Worm (Caenorhabditis elegans): ENCODE results near the gene adh-1.

- no peak for TF ChIP-seq unc-39 (tag; optimal IDR thresholded peaks at IDR 0.05)
- no peak for TF ChIP-seq nhr-237 (tag; optimal IDR thresholded peaks at IDR 0.05)
Observed at ce11 chrV:11858299-11858698, 29.7 kb upstream of the adh-1 start.

Data from whole organism, L2 larva.